Worm (Caenorhabditis elegans) whole organism, L4 larva: ENCODE results near the gene ttr-43.
A peak's percentile ranks its signal among the peaks of the same experiment; 100 is the strongest.

Experiments used
- D1046.2 ChIP-seq: fragments of 200-800 bp; sonication (Bioruptor generic); IDR thresholded peaks from 2 replicates; pipeline ENCODE4 v1.3.6; 2022; ENCODE audit warnings: missing genetic modification characterization, missing compliant biosample characterization
- F26F4.8 ChIP-seq: fragments of 200-800 bp; sonication (Bioruptor generic); conservative IDR thresholded peaks from 2 replicates; pipeline ENCODE4 v1.3.6; 2022; ENCODE audit warnings: missing genetic modification characterization, missing compliant biosample characterization
- F44E2.7 ChIP-seq: fragments of 200-800 bp; sonication (Bioruptor generic); IDR thresholded peaks from 2 replicates; pipeline ENCODE4 v2.1.2; 2022; ENCODE audit warnings: missing genetic modification characterization, missing compliant biosample characterization
- T20F7.1 ChIP-seq: fragments of 200-800 bp; sonication (Bioruptor generic); optimal IDR thresholded peaks from 2 replicates; lab custom pipeline; 2018; ENCODE audit warnings: mild to moderate bottlenecking, missing genetic modification characterization, missing compliant biosample characterization
- Y105C5A.15 ChIP-seq: fragments of 200-800 bp; sonication (Bioruptor generic); IDR thresholded peaks from 2 replicates; pipeline ENCODE4 v1.3.6; 2022; ENCODE audit warnings: missing genetic modification characterization, missing compliant biosample characterization
- Y75B8A.6 ChIP-seq: fragments of 200-800 bp; sonication (Bioruptor generic); IDR thresholded peaks from 2 replicates; pipeline ENCODE4 v1.3.6; 2022; ENCODE audit warnings: missing genetic modification reagents, missing genetic modification characterization, missing compliant biosample characterization
- aly-2 ChIP-seq: sonication (generic microtip); optimal IDR thresholded peaks from 2 replicates; lab custom pipeline; 2018; ENCODE audit warnings: missing biosample characterization, missing genetic modification characterization
- ama-1 ChIP-seq: fragments of 150-350 bp; optimal IDR thresholded peaks from 2 replicates; lab custom pipeline; 2014; ENCODE audit warnings: inconsistent platforms, mixed read lengths
- ceh-20 ChIP-seq: fragments of 200-800 bp; sonication (Bioruptor generic); IDR thresholded peaks from 2 replicates; pipeline ENCODE4 v1.3.6; 2022; ENCODE audit warnings: missing genetic modification reagents, missing genetic modification characterization, missing compliant biosample characterization
- ceh-44 ChIP-seq: fragments of 200-800 bp; sonication (Bioruptor generic); IDR thresholded peaks from 2 replicates; pipeline ENCODE4 v1.3.6; 2022; ENCODE audit warnings: missing genetic modification reagents, missing genetic modification characterization, missing compliant biosample characterization
- ceh-62 ChIP-seq: sonication (generic microtip); optimal IDR thresholded peaks from 2 replicates; lab custom pipeline; 2017; ENCODE audit warnings: missing biosample characterization, missing genetic modification characterization
- cey-2 ChIP-seq: sonication (generic microtip); optimal IDR thresholded peaks from 3 replicates; lab custom pipeline; 2017; ENCODE audit warnings: missing genetic modification characterization, mild to moderate bottlenecking, missing compliant biosample characterization, antibody characterized with exemption, borderline replicate concordance; ENCODE audit not compliant: insufficient read depth
- daf-19 ChIP-seq: fragments of 200-800 bp; sonication (Bioruptor generic); conservative IDR thresholded peaks from 2 replicates; pipeline ENCODE4 v1.3.6; 2022; ENCODE audit warnings: missing genetic modification characterization, missing compliant biosample characterization
- daf-8 ChIP-seq: fragments of 200-800 bp; sonication (Bioruptor generic); IDR thresholded peaks from 2 replicates; pipeline ENCODE4 v1.3.6; 2022; ENCODE audit warnings: missing genetic modification characterization, missing compliant biosample characterization
- dmd-8 ChIP-seq: fragments of 200-800 bp; sonication (Bioruptor generic); IDR thresholded peaks from 2 replicates; pipeline ENCODE4 v1.3.6; 2022; ENCODE audit warnings: missing genetic modification characterization, missing compliant biosample characterization
- dmd-9 ChIP-seq: fragments of 200-800 bp; sonication (Bioruptor generic); IDR thresholded peaks from 2 replicates; pipeline ENCODE4 v1.3.6; 2022; ENCODE audit warnings: missing genetic modification reagents, missing genetic modification characterization, missing compliant biosample characterization
- duxl-1 ChIP-seq: sonication (generic microtip); optimal IDR thresholded peaks from 2 replicates; lab custom pipeline; 2016; ENCODE audit warnings: mild to moderate bottlenecking, missing genetic modification characterization, moderate library complexity, missing compliant biosample characterization; ENCODE audit not compliant: poor library complexity
- dve-1 ChIP-seq: sonication (generic microtip); optimal IDR thresholded peaks from 2 replicates; lab custom pipeline; 2017; ENCODE audit warnings: antibody characterized with exemption, mild to moderate bottlenecking, missing genetic modification characterization, missing compliant biosample characterization; ENCODE audit not compliant: insufficient read depth
- hmg-1.1 ChIP-seq: fragments of 200-800 bp; sonication (Bioruptor generic); IDR thresholded peaks from 2 replicates; pipeline ENCODE4 v1.3.6; 2022; ENCODE audit warnings: missing genetic modification reagents, missing genetic modification characterization, missing compliant biosample characterization
- lin-15B ChIP-seq: fragments of 150-350 bp; sonication (generic microtip); optimal IDR thresholded peaks from 3 replicates; lab custom pipeline; 2014; ENCODE audit warnings: missing biosample characterization, missing genetic modification characterization
- lin-29 ChIP-seq: fragments of 200-800 bp; sonication (Bioruptor generic); IDR thresholded peaks from 2 replicates; pipeline ENCODE4 v1.3.6; 2022; ENCODE audit warnings: missing genetic modification reagents, missing genetic modification characterization, missing compliant biosample characterization
- lin-38 ChIP-seq: fragments of 200-800 bp; sonication (Bioruptor generic); IDR thresholded peaks from 2 replicates; pipeline ENCODE4 v1.3.6; 2022; ENCODE audit warnings: missing genetic modification reagents, missing genetic modification characterization, missing compliant biosample characterization
- lin-39 ChIP-seq: fragments of 150-350 bp; optimal IDR thresholded peaks from 2 replicates; lab custom pipeline; 2014; ENCODE audit warnings: missing biosample characterization, missing genetic modification reagents, missing genetic modification characterization
- lsy-2 ChIP-seq, 2 experiments: fragments of 150-350 bp in 1 of 2; sonication (generic microtip) in 1 of 2; optimal IDR thresholded peaks; 2 replicates each; lab custom pipeline; 2014 to 2017; ENCODE audit warnings: missing biosample characterization in 2 of 2, missing genetic modification characterization in 2 of 2
- madf-5 ChIP-seq, 2 experiments: fragments of 200-800 bp; sonication (Bioruptor generic); IDR thresholded peaks; 2 replicates each; pipeline ENCODE4 v1.3.6; 2022; ENCODE audit warnings: missing compliant biosample characterization in 2 of 2, missing genetic modification characterization in 2 of 2
- madf-9 ChIP-seq: fragments of 200-800 bp; sonication (Bioruptor generic); conservative IDR thresholded peaks from 2 replicates; pipeline ENCODE4 v1.3.6; 2022; ENCODE audit warnings: missing genetic modification reagents, missing genetic modification characterization, missing compliant biosample characterization
- mes-2 ChIP-seq: sonication (generic microtip); optimal IDR thresholded peaks from 2 replicates; lab custom pipeline; 2016; ENCODE audit warnings: missing genotype, mild to moderate bottlenecking, missing genetic modification characterization, missing compliant biosample characterization; ENCODE audit not compliant: poor library complexity, severe bottlenecking
- mxl-3 ChIP-seq: fragments of 200-800 bp; sonication (Bioruptor generic); optimal IDR thresholded peaks from 2 replicates; lab custom pipeline; 2018; ENCODE audit warnings: mild to moderate bottlenecking, missing genetic modification characterization, missing compliant biosample characterization
- nhr-10 ChIP-seq: fragments of 150-350 bp; optimal IDR thresholded peaks from 2 replicates; lab custom pipeline; 2014; ENCODE audit warnings: missing biosample characterization, missing genetic modification characterization
- nhr-102 ChIP-seq: sonication (generic microtip); optimal IDR thresholded peaks from 2 replicates; lab custom pipeline; 2016; ENCODE audit warnings: mild to moderate bottlenecking, missing genetic modification characterization, moderate library complexity, missing compliant biosample characterization
- nhr-11 ChIP-seq: fragments of 150-350 bp; optimal IDR thresholded peaks from 2 replicates; lab custom pipeline; 2014; ENCODE audit warnings: missing biosample characterization, missing genetic modification characterization
- nhr-41 ChIP-seq: fragments of 200-800 bp; sonication (Bioruptor generic); IDR thresholded peaks from 2 replicates; pipeline ENCODE4 v1.3.6; 2022; ENCODE audit warnings: missing genetic modification reagents, missing genetic modification characterization, missing compliant biosample characterization
- nhr-48 ChIP-seq: sonication (generic microtip); optimal IDR thresholded peaks from 2 replicates; lab custom pipeline; 2016; ENCODE audit warnings: mild to moderate bottlenecking, missing genetic modification characterization, missing compliant biosample characterization
- nhr-6 ChIP-seq: fragments of 150-350 bp; optimal IDR thresholded peaks from 2 replicates; lab custom pipeline; 2014; ENCODE audit warnings: missing biosample characterization, missing genetic modification characterization
- nhr-76 ChIP-seq: fragments of 150-350 bp; optimal IDR thresholded peaks from 2 replicates; lab custom pipeline; 2014; ENCODE audit warnings: missing biosample characterization, missing genetic modification characterization
- sdz-12 ChIP-seq: fragments of 200-800 bp; sonication (Bioruptor generic); optimal IDR thresholded peaks from 2 replicates; lab custom pipeline; 2018; ENCODE audit warnings: mild to moderate bottlenecking, missing genetic modification characterization, missing compliant biosample characterization
- set-16 ChIP-seq: fragments of 200-800 bp; sonication (Bioruptor generic); IDR thresholded peaks from 2 replicates; pipeline ENCODE4 v1.3.6; 2022; ENCODE audit warnings: missing genetic modification reagents, missing genetic modification characterization, missing compliant biosample characterization
- skn-1 ChIP-seq: fragments of 150-350 bp; optimal IDR thresholded peaks from 2 replicates; lab custom pipeline; 2014; ENCODE audit warnings: missing biosample characterization, missing genetic modification characterization
- snpc-1.2 ChIP-seq: fragments of 200-800 bp; sonication (Bioruptor generic); IDR thresholded peaks from 2 replicates; pipeline ENCODE4 v1.3.6; 2022; ENCODE audit warnings: missing genetic modification reagents, missing genetic modification characterization, missing compliant biosample characterization
- snpc-4 ChIP-seq: fragments of 150-350 bp; optimal IDR thresholded peaks from 2 replicates; lab custom pipeline; 2014; ENCODE audit warnings: missing biosample characterization, missing genetic modification characterization
- spr-3 ChIP-seq: fragments of 200-800 bp; sonication (Bioruptor generic); optimal IDR thresholded peaks from 2 replicates; lab custom pipeline; 2018; ENCODE audit warnings: mild to moderate bottlenecking, missing genetic modification characterization, missing compliant biosample characterization
- unc-130 ChIP-seq: sonication (generic microtip); optimal IDR thresholded peaks from 2 replicates; lab custom pipeline; 2016; ENCODE audit warnings: missing genetic modification reagents, missing genetic modification characterization, missing compliant biosample characterization
- unc-39 ChIP-seq: sonication (generic microtip); optimal IDR thresholded peaks from 2 replicates; lab custom pipeline; 2017; ENCODE audit warnings: missing biosample characterization, missing genetic modification characterization
- vab-7 ChIP-seq: fragments of 200-800 bp; sonication (Bioruptor generic); IDR thresholded peaks from 2 replicates; pipeline ENCODE4 v1.3.6; 2022; ENCODE audit warnings: missing genetic modification reagents, missing genetic modification characterization, missing compliant biosample characterization
- zip-11 ChIP-seq: fragments of 200-800 bp; sonication (Bioruptor generic); IDR thresholded peaks from 2 replicates; pipeline ENCODE4 v1.3.6; 2022; ENCODE audit warnings: missing genetic modification characterization, missing compliant biosample characterization
- zip-2 ChIP-seq: fragments of 150-350 bp; optimal IDR thresholded peaks from 2 replicates; lab custom pipeline; 2014; ENCODE audit warnings: missing biosample characterization, missing genetic modification characterization
- ztf-11 ChIP-seq: fragments of 150-350 bp; optimal IDR thresholded peaks from 2 replicates; lab custom pipeline; 2014; ENCODE audit warnings: missing biosample characterization, missing genetic modification characterization
- ztf-7 ChIP-seq: fragments of 150-350 bp; optimal IDR thresholded peaks from 2 replicates; lab custom pipeline; 2014; ENCODE audit warnings: missing biosample characterization, missing genetic modification characterization

The ttr-43 gene

ce11 chrV:12599110-12599509, 8.6 kb upstream of the ttr-43 start, which contains the start of the genes C14C10.10 and ril-2:
TSS of gene C14C10.10 (minus strand) at chrV:12599128.
TSS of gene ril-2 (minus strand) at chrV:12599157.
- TF ChIP-seq cey-2 (no peak), nhr-11 (tag; lab: Kevin White, UChicago) (no peak), nhr-41 (GFP tag; lab: Robert Waterston, UW) (no peak), mxl-3 (GFP tag; lab: Kevin White, UChicago) (no peak), lin-38 (GFP tag; lab: Robert Waterston, UW) (no peak), madf-9 (GFP tag; lab: Robert Waterston, UW) (no peak), dmd-8 (GFP tag; lab: Robert Waterston, UW) (no peak), mes-2 (tag; lab: Kevin White, UChicago) (peak; percentile 40), F26F4.8 (GFP tag; lab: Robert Waterston, UW) (no peak), sdz-12 (GFP tag; lab: Kevin White, UChicago) (no peak), lsy-2 (tag; optimal IDR thresholded peaks at IDR 0.05; lab: Kevin White, UChicago) (peak in 1 of 2 experiments; percentile 32)

- TF ChIP-seq skn-1 (tag; lab: Kevin White, UChicago) = no peak
- peak; percentile 9 for TF ChIP-seq T20F7.1 (GFP tag; lab: Kevin White, UChicago)
- TF ChIP-seq daf-19 (GFP tag; lab: Robert Waterston, UW) = no peak
- no peak for TF ChIP-seq lin-39
- no peak for TF ChIP-seq daf-8 (GFP tag; lab: Robert Waterston, UW)
- no peak for TF ChIP-seq sdz-12 (GFP tag; lab: Kevin White, UChicago)
- no peak for TF ChIP-seq ztf-7
- 0 out of 2 replicates have a peak, but pooled peaks have one; percentile 22 for TF ChIP-seq ceh-20 (GFP tag; lab: Robert Waterston, UW)
- TF ChIP-seq nhr-48 = peak; percentile 34
- peak; percentile 60; the same call in 1 of the 2 replicates for TF ChIP-seq Y75B8A.6 (GFP tag; lab: Robert Waterston, UW)
- no peak for TF ChIP-seq snpc-4 (tag; lab: Kevin White, UChicago)
- no peak for TF ChIP-seq ceh-44
- TF ChIP-seq vab-7 = no peak; the same call in 1 of the 2 replicates
- TF ChIP-seq dmd-9 (GFP tag; lab: Robert Waterston, UW) = 0 out of 2 replicates have a peak, but pooled peaks have one; percentile 9
- TF ChIP-seq zip-2 (tag; lab: Kevin White, UChicago) = peak; percentile 54
- TF ChIP-seq F26F4.8 (GFP tag; lab: Robert Waterston, UW) = no peak
- TF ChIP-seq nhr-6 (tag; lab: Kevin White, UChicago) = peak; percentile 85
- TF ChIP-seq nhr-102 (tag; lab: Kevin White, UChicago) = peak; percentile 49
- no peak for TF ChIP-seq nhr-11 (tag; lab: Kevin White, UChicago)
- TF ChIP-seq madf-5 (GFP tag; IDR thresholded peaks at IDR 0.05; lab: Robert Waterston, UW) = peak; percentile 36 to 45; a peak in 1 of 4 replicates
- no peak for TF ChIP-seq Y105C5A.15 (GFP tag; lab: Robert Waterston, UW)
- peak; percentile 60; the same call in 1 of the 2 replicates for TF ChIP-seq dmd-8 (GFP tag; lab: Robert Waterston, UW)
- TF ChIP-seq unc-130 (GFP tag; lab: Kevin White, UChicago) = peak; percentile 30
- TF ChIP-seq ztf-11 (tag; lab: Kevin White, UChicago) = no peak
- TF ChIP-seq ama-1 (lab: Kevin White, UChicago) = no peak
- TF ChIP-seq zip-11 (GFP tag; lab: Robert Waterston, UW) = no peak
- peak; percentile 68 for TF ChIP-seq snpc-1.2
- no peak for TF ChIP-seq nhr-10
- TF ChIP-seq madf-9 (GFP tag; lab: Robert Waterston, UW) = peak; percentile 53; the same call in 1 of the 2 replicates
- TF ChIP-seq spr-3 (GFP tag; lab: Kevin White, UChicago) = peak; percentile 17
- TF ChIP-seq mxl-3 (GFP tag; lab: Kevin White, UChicago) = peak; percentile 50
- 0 out of 2 replicates have a peak, but pooled peaks have one; percentile 15 for TF ChIP-seq set-16 (GFP tag; lab: Robert Waterston, UW)
- no peak for TF ChIP-seq ceh-62 (tag; lab: Kevin White, UChicago)
- no peak for TF ChIP-seq F44E2.7 (GFP tag; lab: Robert Waterston, UW)
- TF ChIP-seq hmg-1.1 (GFP tag; lab: Robert Waterston, UW) = peak; percentile 56
- TF ChIP-seq duxl-1 (tag; lab: Kevin White, UChicago) = peak; percentile 26
- no peak for TF ChIP-seq nhr-76 (tag; lab: Kevin White, UChicago)
- TF ChIP-seq D1046.2 (GFP tag; lab: Robert Waterston, UW) = peak; percentile 83
- TF ChIP-seq dve-1 (tag; lab: Kevin White, UChicago) = no peak
- no peak for TF ChIP-seq unc-39 (tag; lab: Kevin White, UChicago)
- no peak for TF ChIP-seq lin-15B (tag; lab: Kevin White, UChicago)
- TF ChIP-seq lin-29 (GFP tag; lab: Robert Waterston, UW) = no peak
- no peak for TF ChIP-seq aly-2 (tag; lab: Kevin White, UChicago)
Measured at ce11 chrV:12596795-12597194, 6.3 kb upstream of the ttr-43 start.
